Worm (Caenorhabditis elegans): ENCODE results near the gene F52H3.6.

DNA sequence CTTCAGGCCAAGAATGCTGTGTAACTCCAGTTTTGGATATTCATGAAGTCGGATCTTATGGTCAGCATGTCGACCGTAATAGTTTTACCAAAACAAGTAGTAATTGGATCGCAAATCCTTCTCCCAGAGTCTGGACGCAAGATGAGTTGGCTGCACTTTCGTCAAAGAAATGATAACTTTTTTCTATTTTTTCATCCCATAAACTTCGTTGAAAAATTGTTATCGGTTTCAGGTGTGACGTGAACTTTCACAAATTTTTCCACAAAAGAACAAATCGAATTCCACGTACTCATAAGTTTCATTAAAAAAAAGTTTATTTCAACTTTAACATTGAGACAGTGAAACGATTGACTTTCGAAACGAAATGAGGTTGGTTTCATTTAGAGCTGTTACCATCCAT, 20.3 kb downstream of the F52H3.6 start, which contains the start of gene ZK892.5:
- no peak for TF ChIP-seq mdl-1 (tag; optimal IDR thresholded peaks at IDR 0.05)
- no peak for TF ChIP-seq ceh-82 (tag; optimal IDR thresholded peaks at IDR 0.05)
- TF ChIP-seq nhr-12 (tag; optimal IDR thresholded peaks at IDR 0.05) = no peak
- TF ChIP-seq ama-1 (optimal IDR thresholded peaks at IDR 0.05) = no peak

Data from whole organism, L2 larva.